Worm (Caenorhabditis elegans) whole organism, L3 larva: ENCODE measurements around the gene ltah-1.1.

ENCODE experiments used
- aly-2 ChIP-seq: fragments of 150-350 bp; optimal IDR thresholded peaks from 2 replicates; lab custom pipeline; 2014; ENCODE audit warnings: missing biosample characterization, missing genetic modification characterization
- ama-1 ChIP-seq: fragments of 150-350 bp; optimal IDR thresholded peaks from 2 replicates; lab custom pipeline; 2018
- daf-12 ChIP-seq: fragments of 150-350 bp; optimal IDR thresholded peaks from 2 replicates; lab custom pipeline; 2014; ENCODE audit warnings: missing biosample characterization, missing genetic modification reagents, missing genetic modification characterization
- nhr-11 ChIP-seq: fragments of 150-350 bp; optimal IDR thresholded peaks from 2 replicates; lab custom pipeline; 2014; ENCODE audit warnings: missing biosample characterization, missing genetic modification characterization
- nhr-76 ChIP-seq: fragments of 150-350 bp; sonication (generic microtip); optimal IDR thresholded peaks from 5 replicates; lab custom pipeline; 2014; ENCODE audit warnings: missing biosample characterization, missing genetic modification characterization

DNA sequence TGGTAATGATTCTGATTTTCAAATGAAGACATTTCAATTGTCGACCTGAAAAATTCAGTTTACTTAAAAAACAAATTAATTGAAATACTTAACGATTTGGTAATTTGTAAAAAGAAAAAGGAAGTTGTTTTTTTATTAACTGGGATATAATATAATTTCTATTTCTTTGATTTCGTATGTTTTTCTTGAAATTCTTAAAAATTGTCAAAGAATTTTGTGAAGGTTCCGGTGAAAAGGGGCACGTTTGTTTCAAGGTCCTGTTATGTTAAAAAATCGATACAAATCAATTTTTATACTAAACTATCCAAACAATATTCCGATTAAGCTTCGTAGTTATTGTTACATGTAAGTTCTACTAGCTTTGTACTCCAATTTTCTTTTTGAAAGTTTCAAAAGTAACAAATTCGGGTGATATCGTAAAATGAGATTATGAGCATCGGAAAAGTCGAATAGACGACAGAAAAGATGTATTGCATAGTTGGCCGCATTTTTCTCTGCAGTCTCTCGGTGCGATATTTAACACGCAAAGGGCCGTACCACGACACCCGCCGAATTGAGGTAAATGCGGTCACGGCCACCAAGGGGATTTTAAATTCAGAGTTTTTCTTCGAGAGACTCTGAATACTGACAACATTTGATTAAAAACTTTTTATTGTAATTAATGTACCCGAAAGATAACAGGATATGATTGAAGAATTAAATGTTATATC lies 20.1 kb upstream of the ltah-1.1 start, which contains the start of gene Y39C12A.9:
- TF ChIP-seq aly-2 (tag; lab: Kevin White, UChicago): no peak
- TF ChIP-seq nhr-76 (tag; lab: Kevin White, UChicago): no peak
- no peak for TF ChIP-seq ama-1 (lab: Kevin White, UChicago)
- TF ChIP-seq nhr-11 (tag; lab: Kevin White, UChicago): no peak
- TF ChIP-seq daf-12 (tag; lab: Kevin White, UChicago): no peak
